Fruit fly (Drosophila melanogaster): ENCODE measurements around the gene Ugt37E1.
A peak's percentile ranks its signal among the peaks of the same experiment; 100 is the strongest.

Gene Ugt37E1

DNA sequence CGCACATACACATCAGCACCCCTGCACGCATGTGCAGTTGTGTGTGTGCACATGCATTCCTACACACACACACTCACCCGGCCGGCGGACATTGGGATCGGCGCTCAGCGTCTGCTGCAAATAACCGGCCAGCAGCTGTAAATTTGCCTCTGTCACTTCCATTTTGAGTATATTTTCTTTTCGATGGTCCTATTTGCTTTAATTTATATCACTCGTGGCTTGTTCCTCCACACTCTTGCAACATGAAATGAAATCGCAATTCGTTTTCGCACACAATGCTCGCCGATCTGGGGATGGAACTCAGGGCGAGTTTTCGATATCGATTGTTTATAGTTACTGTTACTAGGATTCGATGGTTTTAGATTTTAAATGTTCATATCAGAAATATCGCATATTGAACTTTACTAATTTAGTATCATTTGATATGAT, 28.5 kb downstream of the Ugt37E1 start, which contains the start of gene Cse1 (continued):
- TF ChIP-seq al (GFP tag; IDR thresholded peaks at IDR 0.05) = no peak
- peak; percentile 6 for TF ChIP-seq stwl (tag; optimal IDR thresholded peaks at IDR 0.05)
- peak; percentile 57; the same call in 1 of the 3 replicates for TF ChIP-seq Opbp (GFP tag; IDR thresholded peaks at IDR 0.05; ENCODE audit: partially characterized antibody)
- TF ChIP-seq pzg (GFP tag; optimal IDR thresholded peaks at IDR 0.05) = peak; percentile 34
- TF ChIP-seq sens (GFP tag) = peak; percentile 38
- no peak for TF ChIP-seq z (GFP tag; IDR thresholded peaks at IDR 0.05)
- peak; percentile 55; the same call in 1 of the 2 replicates for TF ChIP-seq bbx (GFP tag; IDR thresholded peaks at IDR 0.05; ENCODE audit: partially characterized antibody)
- TF ChIP-seq CG31441 (GFP tag; IDR thresholded peaks at IDR 0.05) = no peak
- peak; percentile 52; the same call in 1 of the 3 replicates for TF ChIP-seq mld (GFP tag; IDR thresholded peaks at IDR 0.05; ENCODE audit: partially characterized antibody)
- TF ChIP-seq E2f1 (GFP tag; IDR thresholded peaks at IDR 0.05) = peak; percentile 32; the same call in 1 of the 2 replicates
- TF ChIP-seq nerfin-2 (GFP tag; IDR thresholded peaks at IDR 0.05; ENCODE audit: partially characterized antibody) = no peak
- TF ChIP-seq CG16813 (GFP tag; IDR thresholded peaks at IDR 0.05; ENCODE audit: partially characterized antibody) = peak; percentile 72
- no peak for TF ChIP-seq CG13424 (tag; optimal IDR thresholded peaks at IDR 0.05)
- peak; percentile 17 for TF ChIP-seq CG9797 (GFP tag; optimal IDR thresholded peaks at IDR 0.05)
- TF ChIP-seq CG34224 (GFP tag; IDR thresholded peaks at IDR 0.05; ENCODE audit: partially characterized antibody) = peak; percentile 51
- TF ChIP-seq Dp (GFP tag; optimal IDR thresholded peaks at IDR 0.05) = peak; percentile 23
- TF ChIP-seq tio (GFP tag; optimal IDR thresholded peaks at IDR 0.05) = no peak
- TF ChIP-seq ssp (GFP tag; IDR thresholded peaks at IDR 0.05) = no peak
- TF ChIP-seq Bgb (GFP tag; IDR thresholded peaks at IDR 0.05; ENCODE audit: partially characterized antibody) = peak; percentile 45; the same call in 1 of the 2 replicates
- no peak for TF ChIP-seq H2.0 (GFP tag; IDR thresholded peaks at IDR 0.05)
- peak; percentile 55; the same call in 1 of the 2 replicates for TF ChIP-seq inv (GFP tag; IDR thresholded peaks at IDR 0.05; ENCODE audit: partially characterized antibody)
- 0 out of 3 replicates have a peak, but pooled peaks have one; percentile 49 for TF ChIP-seq CG6791 (GFP tag; IDR thresholded peaks at IDR 0.05; ENCODE audit: partially characterized antibody)
- peak; percentile 68 for TF ChIP-seq Sin3A (optimal IDR thresholded peaks at IDR 0.05)
- peak; percentile 45; the same call in 1 of the 2 replicates for TF ChIP-seq MBD-R2 (GFP tag; IDR thresholded peaks at IDR 0.05)
- no peak for TF ChIP-seq vfl (GFP tag; optimal IDR thresholded peaks at IDR 0.05)
- TF ChIP-seq Dref (GFP tag; IDR thresholded peaks at IDR 0.05) = peak; percentile 62
- peak; percentile 93 for TF ChIP-seq cg (GFP tag; optimal IDR thresholded peaks at IDR 0.05)
- TF ChIP-seq CG15479 (GFP tag; optimal IDR thresholded peaks at IDR 0.05) = peak; percentile 47
- TF ChIP-seq sna (GFP tag; IDR thresholded peaks at IDR 0.05; ENCODE audit: partially characterized antibody) = peak; percentile 70
- no peak for TF ChIP-seq Meics (GFP tag; optimal IDR thresholded peaks at IDR 0.05)
- no peak for TF ChIP-seq trh (GFP tag; optimal IDR thresholded peaks at IDR 0.05)
- TF ChIP-seq nmo (GFP tag; optimal IDR thresholded peaks at IDR 0.05) = peak; percentile 40
- peak; percentile 74 for TF ChIP-seq Dll (GFP tag; IDR thresholded peaks at IDR 0.05; ENCODE audit: partially characterized antibody)
- TF ChIP-seq fd64A (GFP tag; optimal IDR thresholded peaks at IDR 0.05) = no peak
- peak; percentile 68 for TF ChIP-seq knrl (GFP tag; IDR thresholded peaks at IDR 0.05; ENCODE audit: partially characterized antibody)
- 0 out of 3 replicates have a peak, but pooled peaks have one; percentile 50 for TF ChIP-seq CG2199 (GFP tag; IDR thresholded peaks at IDR 0.05)
- TF ChIP-seq CG3995 (GFP tag; optimal IDR thresholded peaks at IDR 0.05) = peak; percentile 56
- no peak for TF ChIP-seq Atf6 (GFP tag; IDR thresholded peaks at IDR 0.05)
- peak in 1 of 2 experiments; percentile 34 for TF ChIP-seq insv (GFP tag; optimal IDR thresholded peaks at IDR 0.05)
- peak; percentile 23 for TF ChIP-seq CG2116 (GFP tag; optimal IDR thresholded peaks at IDR 0.05)
- TF ChIP-seq gfzf (GFP tag; optimal IDR thresholded peaks at IDR 0.05) = peak; percentile 13
- TF ChIP-seq CG11093 (GFP tag; IDR thresholded peaks at IDR 0.05) = no peak
- TF ChIP-seq CG13287 (GFP tag; IDR thresholded peaks at IDR 0.05; ENCODE audit: partially characterized antibody) = peak; percentile 70
- peak; percentile 16 for TF ChIP-seq CG14710 (tag; optimal IDR thresholded peaks at IDR 0.05)
- no peak for TF ChIP-seq caup (GFP tag; optimal IDR thresholded peaks at IDR 0.05; ENCODE audit: severe bottlenecking)
- TF ChIP-seq sd (tag; optimal IDR thresholded peaks at IDR 0.05) = peak; percentile 76
- peak; percentile 69 for TF ChIP-seq amos (GFP tag; IDR thresholded peaks at IDR 0.05; ENCODE audit: partially characterized antibody)
- TF ChIP-seq Sry-δ (GFP tag; optimal IDR thresholded peaks at IDR 0.05) = peak; percentile 81

All from whole organism, embryonic.